Worm (Caenorhabditis elegans) whole organism, L4/young adult: ENCODE data around the gene aaim-1.

Experiments
- dao-5 ChIP-seq: sonication (generic microtip); optimal IDR thresholded peaks from 2 replicates; lab custom pipeline; 2016; ENCODE audit warnings: missing genotype, missing genetic modification characterization, moderate library complexity, missing compliant biosample characterization
- him-1 ChIP-seq: sonication (generic microtip); optimal IDR thresholded peaks from 2 replicates; lab custom pipeline; 2016; ENCODE audit warnings: missing genotype, missing genetic modification reagents, missing genetic modification characterization, missing compliant biosample characterization

DNA sequence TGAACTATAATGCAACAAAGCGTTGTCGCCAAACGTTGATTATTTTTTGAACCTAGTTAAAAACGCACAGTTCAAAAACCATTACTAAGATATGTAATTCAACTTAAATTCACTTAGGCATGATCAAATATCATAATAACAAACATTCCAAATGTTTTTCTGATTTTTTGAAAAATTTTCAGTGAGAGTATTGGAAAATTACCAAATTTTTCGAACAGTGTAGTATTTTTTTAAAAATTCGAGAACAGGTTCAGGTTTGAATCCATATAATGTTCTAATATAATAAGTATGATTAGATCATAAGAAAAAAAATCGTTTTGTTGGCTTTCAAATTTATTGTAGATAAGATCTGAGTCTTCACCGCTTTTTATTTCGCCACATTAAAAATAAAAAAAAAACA, 8.6 kb downstream of the aaim-1 start:
- TF ChIP-seq dao-5: no peak
- TF ChIP-seq him-1 (tag; lab: Kevin White, UChicago): no peak
